Worm (Caenorhabditis elegans) whole organism, L2 larva: ENCODE data around the gene C32D5.14.

Experiments used
- C34F6.9 ChIP-seq: fragments of 150-350 bp; optimal IDR thresholded peaks from 2 replicates; lab custom pipeline; 2014; ENCODE audit warnings: missing biosample characterization, missing genetic modification characterization
- F13H6.1 ChIP-seq: sonication (generic microtip); optimal IDR thresholded peaks from 2 replicates; lab custom pipeline; 2016; ENCODE audit warnings: missing genetic modification characterization, missing compliant biosample characterization
- R02D3.7 ChIP-seq: fragments of 150-350 bp; optimal IDR thresholded peaks from 2 replicates; lab custom pipeline; 2014; ENCODE audit warnings: missing biosample characterization, missing genetic modification characterization
- Y55F3AM.14 ChIP-seq: fragments of 200-800 bp; sonication (Bioruptor generic); optimal IDR thresholded peaks from 2 replicates; lab custom pipeline; 2018; ENCODE audit warnings: mild to moderate bottlenecking, missing genetic modification characterization, missing compliant biosample characterization
- ZK546.5 ChIP-seq: sonication (generic microtip); optimal IDR thresholded peaks from 2 replicates; lab custom pipeline; 2017; ENCODE audit warnings: missing biosample characterization, missing genetic modification characterization
- alr-1 ChIP-seq: fragments of 150-350 bp; optimal IDR thresholded peaks from 2 replicates; lab custom pipeline; 2014; ENCODE audit warnings: missing biosample characterization, missing genetic modification characterization
- aly-2 ChIP-seq: fragments of 150-350 bp; optimal IDR thresholded peaks from 2 replicates; lab custom pipeline; 2014; ENCODE audit warnings: missing biosample characterization, missing genetic modification characterization
- ama-1 ChIP-seq: fragments of 150-350 bp; optimal IDR thresholded peaks from 2 replicates; lab custom pipeline; 2018; ENCODE audit warnings: inconsistent platforms
- blmp-1 ChIP-seq: sonication (generic microtip); optimal IDR thresholded peaks from 2 replicates; lab custom pipeline; 2017; ENCODE audit warnings: missing genetic modification characterization, mild to moderate bottlenecking, missing compliant biosample characterization, antibody characterized with exemption, moderate library complexity; ENCODE audit not compliant: insufficient read depth
- ceh-16 ChIP-seq: fragments of 150-350 bp; optimal IDR thresholded peaks from 2 replicates; lab custom pipeline; 2014; ENCODE audit warnings: missing biosample characterization, missing genetic modification characterization
- ceh-82 ChIP-seq: fragments of 150-350 bp; optimal IDR thresholded peaks from 2 replicates; lab custom pipeline; 2014; ENCODE audit warnings: missing biosample characterization, missing genetic modification characterization
- crh-2 ChIP-seq: sonication (generic microtip); optimal IDR thresholded peaks from 2 replicates; lab custom pipeline; 2017; ENCODE audit warnings: missing biosample characterization, missing genetic modification characterization
- dmd-4 ChIP-seq: sonication (generic microtip); optimal IDR thresholded peaks from 2 replicates; lab custom pipeline; 2017; ENCODE audit warnings: missing biosample characterization, missing genetic modification characterization
- egl-27 ChIP-seq: sonication (generic microtip); optimal IDR thresholded peaks from 3 replicates; lab custom pipeline; 2017; ENCODE audit warnings: missing biosample characterization, missing genetic modification reagents, missing genetic modification characterization
- elt-1 ChIP-seq: fragments of 150-350 bp; optimal IDR thresholded peaks from 2 replicates; lab custom pipeline; 2014; ENCODE audit warnings: missing biosample characterization, missing genetic modification characterization
- elt-3 ChIP-seq: sonication (generic microtip); optimal IDR thresholded peaks from 2 replicates; lab custom pipeline; 2017; ENCODE audit warnings: missing biosample characterization, missing genetic modification characterization
- fos-1 ChIP-seq: fragments of 150-350 bp; optimal IDR thresholded peaks from 2 replicates; lab custom pipeline; 2014; ENCODE audit warnings: missing biosample characterization, missing genetic modification characterization
- gmeb-1 ChIP-seq: fragments of 150-350 bp; optimal IDR thresholded peaks from 2 replicates; lab custom pipeline; 2014; ENCODE audit warnings: missing biosample characterization, missing genetic modification characterization
- lin-11 ChIP-seq: fragments of 150-350 bp; sonication (generic microtip); optimal IDR thresholded peaks from 2 replicates; lab custom pipeline; 2014; ENCODE audit warnings: missing biosample characterization, missing genetic modification characterization, inconsistent platforms, mixed read lengths
- lin-13 ChIP-seq: fragments of 150-350 bp; optimal IDR thresholded peaks from 2 replicates; lab custom pipeline; 2014; ENCODE audit warnings: missing biosample characterization, missing genetic modification reagents, missing genetic modification characterization
- lin-39 ChIP-seq: fragments of 150-350 bp; optimal IDR thresholded peaks from 2 replicates; lab custom pipeline; 2014; ENCODE audit warnings: missing biosample characterization, missing genetic modification reagents, missing genetic modification characterization
- lsy-2 ChIP-seq, 2 experiments: fragments of 150-350 bp in 1 of 2; sonication (generic microtip) in 1 of 2; optimal IDR thresholded peaks; 2 replicates each; lab custom pipeline; 2014 to 2017; ENCODE audit warnings: missing biosample characterization in 2 of 2, missing genetic modification characterization in 2 of 2
- mab-5 ChIP-seq: fragments of 150-350 bp; optimal IDR thresholded peaks from 2 replicates; lab custom pipeline; 2014; ENCODE audit warnings: missing biosample characterization, missing genetic modification characterization
- mbf-1 ChIP-seq: sonication (generic microtip); optimal IDR thresholded peaks from 2 replicates; lab custom pipeline; 2017; ENCODE audit warnings: missing biosample characterization, missing genetic modification characterization
- mdl-1 ChIP-seq, 2 experiments: fragments of 150-350 bp in 1 of 2; sonication (generic microtip) in 1 of 2; optimal IDR thresholded peaks; 2 replicates each; lab custom pipeline; 2017; ENCODE audit warnings: missing biosample characterization in 2 of 2, missing genetic modification characterization in 2 of 2
- nhr-10 ChIP-seq: sonication (generic microtip); optimal IDR thresholded peaks from 2 replicates; lab custom pipeline; 2017; ENCODE audit warnings: missing biosample characterization, missing genetic modification characterization
- nhr-11 ChIP-seq: fragments of 150-350 bp; optimal IDR thresholded peaks from 2 replicates; lab custom pipeline; 2014; ENCODE audit warnings: missing biosample characterization, missing genetic modification characterization
- nhr-12 ChIP-seq: fragments of 150-350 bp; optimal IDR thresholded peaks from 2 replicates; lab custom pipeline; 2014; ENCODE audit warnings: missing biosample characterization, missing genetic modification characterization
- nhr-129 ChIP-seq: fragments of 150-350 bp; optimal IDR thresholded peaks from 2 replicates; lab custom pipeline; 2014; ENCODE audit warnings: missing biosample characterization, missing genetic modification characterization
- nhr-21 ChIP-seq: fragments of 150-350 bp; optimal IDR thresholded peaks from 2 replicates; lab custom pipeline; 2014; ENCODE audit warnings: missing biosample characterization, missing genetic modification characterization
- nhr-23 ChIP-seq: fragments of 150-350 bp; optimal IDR thresholded peaks from 2 replicates; lab custom pipeline; 2014; ENCODE audit warnings: missing biosample characterization, missing genetic modification reagents, missing genetic modification characterization
- nhr-237 ChIP-seq: fragments of 150-350 bp; optimal IDR thresholded peaks from 2 replicates; lab custom pipeline; 2014; ENCODE audit warnings: missing biosample characterization, missing genetic modification characterization
- nhr-25 ChIP-seq: fragments of 150-350 bp; sonication (generic microtip); optimal IDR thresholded peaks from 3 replicates; lab custom pipeline; 2014; ENCODE audit warnings: missing biosample characterization, missing genetic modification characterization
- nhr-6 ChIP-seq: fragments of 150-350 bp; optimal IDR thresholded peaks from 2 replicates; lab custom pipeline; 2014; ENCODE audit warnings: missing biosample characterization, missing genetic modification characterization
- nhr-77 ChIP-seq: fragments of 150-350 bp; optimal IDR thresholded peaks from 2 replicates; lab custom pipeline; 2014; ENCODE audit warnings: missing biosample characterization, missing genetic modification characterization
- peb-1 ChIP-seq: fragments of 150-350 bp; optimal IDR thresholded peaks from 2 replicates; lab custom pipeline; 2014; ENCODE audit warnings: missing biosample characterization, missing genetic modification characterization
- sem-4 ChIP-seq: fragments of 150-350 bp; optimal IDR thresholded peaks from 2 replicates; lab custom pipeline; 2014; ENCODE audit warnings: missing biosample characterization, missing genetic modification reagents, missing genetic modification characterization
- skn-1 ChIP-seq: sonication (generic microtip); optimal IDR thresholded peaks from 2 replicates; lab custom pipeline; 2017; ENCODE audit warnings: missing biosample characterization, missing genetic modification characterization
- sma-3 ChIP-seq: sonication (generic microtip); optimal IDR thresholded peaks from 2 replicates; lab custom pipeline; 2016; ENCODE audit warnings: missing genetic modification reagents, missing genetic modification characterization, missing compliant biosample characterization
- sma-9 ChIP-seq, 2 experiments: fragments of 150-350 bp in 1 of 2; sonication (generic microtip) in 1 of 2; optimal IDR thresholded peaks; 2 replicates each; lab custom pipeline; 2014 to 2016; ENCODE audit warnings: missing genetic modification characterization in 2 of 2, mild to moderate bottlenecking in 1 of 2, missing biosample characterization in 1 of 2, missing compliant biosample characterization in 1 of 2, missing genetic modification reagents in 1 of 2, moderate library complexity in 1 of 2
- snpc-4 ChIP-seq: fragments of 150-350 bp; optimal IDR thresholded peaks from 2 replicates; lab custom pipeline; 2014; ENCODE audit warnings: missing biosample characterization, missing genetic modification characterization
- unc-39 ChIP-seq: fragments of 150-350 bp; optimal IDR thresholded peaks from 2 replicates; lab custom pipeline; 2014; ENCODE audit warnings: missing biosample characterization, missing genetic modification characterization
- unc-55 ChIP-seq: fragments of 150-350 bp; sonication (generic microtip); optimal IDR thresholded peaks from 3 replicates; lab custom pipeline; 2014; ENCODE audit warnings: missing biosample characterization, missing genetic modification reagents, missing genetic modification characterization
- unc-62 ChIP-seq: fragments of 150-350 bp; optimal IDR thresholded peaks from 2 replicates; lab custom pipeline; 2014; ENCODE audit warnings: missing biosample characterization, missing genetic modification reagents, missing genetic modification characterization
- zag-1 ChIP-seq: fragments of 150-350 bp; optimal IDR thresholded peaks from 2 replicates; lab custom pipeline; 2014; ENCODE audit warnings: missing biosample characterization, missing genetic modification characterization
- ztf-1 ChIP-seq: fragments of 200-800 bp; sonication (Bioruptor generic); conservative IDR thresholded peaks from 2 replicates; pipeline ENCODE4 v1.3.6; 2022; ENCODE audit warnings: missing genetic modification characterization, missing compliant biosample characterization
- ztf-11 ChIP-seq: sonication (generic microtip); optimal IDR thresholded peaks from 2 replicates; lab custom pipeline; 2017; ENCODE audit warnings: missing biosample characterization, missing genetic modification characterization
- ztf-4 ChIP-seq: fragments of 150-350 bp; optimal IDR thresholded peaks from 2 replicates; lab custom pipeline; 2014; ENCODE audit warnings: missing biosample characterization, missing genetic modification characterization

The C32D5.14 gene

ce11 chrII:6347341-6348118 is 12.2 kb downstream of the C32D5.14 start, which contains the start of gene lgg-1 (continued):
- no peak for TF ChIP-seq ZK546.5 (tag; lab: Kevin White, UChicago)
- TF ChIP-seq dmd-4 (tag; lab: Kevin White, UChicago) = no peak

- TF ChIP-seq nhr-10 (tag; lab: Kevin White, UChicago) (peak; percentile 56), nhr-23 (tag; lab: Kevin White, UChicago) (no peak), alr-1 (tag; lab: Kevin White, UChicago) (no peak), ceh-82 (peak; percentile 44), mbf-1 (no peak), mab-5 (tag; lab: Kevin White, UChicago) (peak; percentile 90), blmp-1 (tag; lab: Kevin White, UChicago) (peak; percentile 90), skn-1 (no peak), ceh-16 (tag; lab: Kevin White, UChicago) (peak; percentile 84), snpc-4 (peak; percentile 47), sma-3 (GFP tag; lab: Kevin White, UChicago) (peak; percentile 95), nhr-237 (tag; lab: Kevin White, UChicago) (peak; percentile 61), ztf-11 (no peak), gmeb-1 (peak; percentile 83), lin-11 (tag; lab: Kevin White, UChicago) (peak; percentile 82), ZK546.5 (tag; lab: Kevin White, UChicago) (no peak), dmd-4 (tag; lab: Kevin White, UChicago) (no peak), nhr-25 (tag; lab: Kevin White, UChicago) (peak; percentile 96), aly-2 (tag; lab: Kevin White, UChicago) (no peak), lin-39 (tag; lab: Kevin White, UChicago) (no peak), ztf-1 (no peak), nhr-129 (peak; percentile 95), sma-9 (GFP tag; optimal IDR thresholded peaks at IDR 0.05; lab: Kevin White, UChicago) (peak; percentile 96), sma-9 (tag; optimal IDR thresholded peaks at IDR 0.05; lab: Kevin White, UChicago) (no peak), ztf-4 (tag; lab: Kevin White, UChicago) (peak; percentile 89), unc-39 (tag; lab: Kevin White, UChicago) (no peak), nhr-21 (tag; lab: Kevin White, UChicago) (peak; percentile 92), lsy-2 (tag; optimal IDR thresholded peaks at IDR 0.05; lab: Kevin White, UChicago) (peak; percentile 72 to 92), R02D3.7 (tag; lab: Kevin White, UChicago) (no peak), sem-4 (peak; percentile 87), nhr-6 (tag; lab: Kevin White, UChicago) (peak; percentile 65), elt-1 (tag; lab: Kevin White, UChicago) (peak; percentile 66), Y55F3AM.14 (peak; percentile 56), unc-62 (GFP tag; lab: Kevin White, UChicago) (peak; percentile 64), zag-1 (tag; lab: Kevin White, UChicago) (peak; percentile 58), crh-2 (tag; lab: Kevin White, UChicago) (peak; percentile 96), C34F6.9 (tag; lab: Kevin White, UChicago) (peak; percentile 98), nhr-11 (no peak), mdl-1 (tag; optimal IDR thresholded peaks at IDR 0.05; lab: Kevin White, UChicago) (peak; percentile 56 to 87), peb-1 (tag; lab: Kevin White, UChicago) (no peak), elt-3 (tag; lab: Kevin White, UChicago) (no peak), egl-27 (tag; lab: Kevin White, UChicago) (peak; percentile 84), unc-55 (GFP tag; lab: Kevin White, UChicago) (peak; percentile 89), nhr-77 (no peak), lin-13 (GFP tag; lab: Kevin White, UChicago) (peak; percentile 83), ama-1 (lab: Kevin White, UChicago) (peak; percentile 99), nhr-12 (tag; lab: Kevin White, UChicago) (no peak), fos-1 (tag; lab: Kevin White, UChicago) (peak; percentile 92), F13H6.1 (tag; lab: Kevin White, UChicago) (peak; percentile 95)
Observed at ce11 chrII:6348360-6348759, 13.1 kb downstream of the C32D5.14 start.
